Worm (Caenorhabditis elegans): ENCODE results near the gene rsef-1.

- TF ChIP-seq rpc-1 (optimal IDR thresholded peaks at IDR 0.05) (no peak), rpc-1 (tag; optimal IDR thresholded peaks at IDR 0.05) (no peak), egrh-3 (GFP tag; IDR thresholded peaks at IDR 0.05) (no peak), Y53F4B.3 (GFP tag; IDR thresholded peaks at IDR 0.05) (no peak), B0035.1 (tag; optimal IDR thresholded peaks at IDR 0.05) (no peak), ama-1 (optimal IDR thresholded peaks at IDR 0.05) (no peak), ama-1 (GFP tag; optimal IDR thresholded peaks at IDR 0.05) (no peak), ZK185.1 (tag; optimal IDR thresholded peaks at IDR 0.05; ENCODE audit: poor library complexity, severe bottlenecking) (no peak), dox-1 (GFP tag; IDR thresholded peaks at IDR 0.05) (no peak)
Observed at ce11 chrX:3087647-3088046, 28.4 kb upstream of the rsef-1 start.

Data from whole organism, young adult.